ENCODE assay signal across 6 worm cellular contexts in the genomic region with DNA sequence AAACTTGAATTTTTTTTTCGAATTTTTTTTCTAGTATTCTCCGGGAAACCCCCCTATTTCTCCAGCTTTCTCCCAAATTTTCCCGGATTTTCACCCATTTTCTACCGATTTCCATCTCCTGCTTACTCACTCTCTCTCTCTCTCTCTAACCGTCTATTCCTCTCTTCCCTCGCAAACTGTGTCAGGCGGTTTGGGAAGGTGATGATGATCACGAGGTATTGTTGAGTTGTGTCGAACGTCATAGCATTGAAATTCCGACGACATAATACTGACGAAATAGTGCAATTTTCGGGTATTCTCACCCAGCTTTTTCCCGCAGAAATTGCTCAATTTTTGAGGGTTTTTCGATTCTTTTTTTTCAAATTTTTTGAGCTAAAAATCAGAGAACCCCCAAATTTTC.
TF ChIP-seq lines count a peak whose summit lies in the region.

No protein-coding gene starts in this region.

TF ChIP-seq in whole organism, L1 larva, 84 proteins besides CTCF, POLR2A, EP300 and RAD21 (continues in another document):
- no peak for TF ChIP-seq elt-2 (tag; optimal IDR thresholded peaks at IDR 0.05; lab: Kevin White, UChicago)
- TF ChIP-seq mdl-1 (tag; optimal IDR thresholded peaks at IDR 0.05; lab: Kevin White, UChicago) = peak in 1 of 2 experiments; percentile 86
- peak; percentile 26 for TF ChIP-seq xbp-1 (tag; optimal IDR thresholded peaks at IDR 0.05; lab: Kevin White, UChicago)
- TF ChIP-seq nhr-71 (tag; optimal IDR thresholded peaks at IDR 0.05; lab: Kevin White, UChicago) = peak; percentile 81
- no peak for TF ChIP-seq hlh-17 (GFP tag; optimal IDR thresholded peaks at IDR 0.05; lab: Kevin White, UChicago; ENCODE audit: borderline replicate concordance)
- TF ChIP-seq pag-3 (tag; optimal IDR thresholded peaks at IDR 0.05; lab: Kevin White, UChicago; ENCODE audit: borderline replicate concordance, insufficient read depth) = no peak
- peak; percentile 74 for TF ChIP-seq unc-130 (tag; optimal IDR thresholded peaks at IDR 0.05; lab: Kevin White, UChicago)
- TF ChIP-seq dsc-1 (tag; optimal IDR thresholded peaks at IDR 0.05; lab: Kevin White, UChicago) = no peak
- no peak for TF ChIP-seq pqm-1 (tag; optimal IDR thresholded peaks at IDR 0.05; lab: Kevin White, UChicago)
- TF ChIP-seq lin-15B (tag; optimal IDR thresholded peaks at IDR 0.05; lab: Kevin White, UChicago) = no peak
- no peak for TF ChIP-seq aha-1 (tag; optimal IDR thresholded peaks at IDR 0.05; lab: Kevin White, UChicago)
- TF ChIP-seq C04F5.9 (tag; optimal IDR thresholded peaks at IDR 0.05; lab: Kevin White, UChicago) = peak; percentile 16
- no peak for TF ChIP-seq aly-2 (tag; optimal IDR thresholded peaks at IDR 0.05; lab: Kevin White, UChicago)
- peak; percentile 9 for TF ChIP-seq ztf-4 (tag; optimal IDR thresholded peaks at IDR 0.05; lab: Kevin White, UChicago)

TF ChIP-seq in whole organism, L2 larva, 48 proteins besides CTCF, POLR2A, EP300 and RAD21 (continues in another document):
- TF ChIP-seq unc-62 (GFP tag; optimal IDR thresholded peaks at IDR 0.05; lab: Kevin White, UChicago) (no peak), skn-1 (tag; optimal IDR thresholded peaks at IDR 0.05; lab: Kevin White, UChicago) (no peak), lin-39 (tag; optimal IDR thresholded peaks at IDR 0.05; lab: Kevin White, UChicago) (no peak), peb-1 (tag; optimal IDR thresholded peaks at IDR 0.05; lab: Kevin White, UChicago) (no peak), unc-55 (GFP tag; optimal IDR thresholded peaks at IDR 0.05; lab: Kevin White, UChicago) (no peak), F13H6.1 (tag; optimal IDR thresholded peaks at IDR 0.05; lab: Kevin White, UChicago) (no peak), lsy-2 (tag; optimal IDR thresholded peaks at IDR 0.05; lab: Kevin White, UChicago) (peak in 1 of 2 experiments; percentile 40), ceh-16 (tag; optimal IDR thresholded peaks at IDR 0.05; lab: Kevin White, UChicago) (no peak), nhr-129 (tag; optimal IDR thresholded peaks at IDR 0.05; lab: Kevin White, UChicago) (peak; percentile 87), gmeb-1 (tag; optimal IDR thresholded peaks at IDR 0.05; lab: Kevin White, UChicago) (peak; percentile 70), lin-13 (GFP tag; optimal IDR thresholded peaks at IDR 0.05; lab: Kevin White, UChicago) (no peak), sma-9 (GFP tag; optimal IDR thresholded peaks at IDR 0.05; lab: Kevin White, UChicago) (peak; percentile 85), sma-9 (tag; optimal IDR thresholded peaks at IDR 0.05; lab: Kevin White, UChicago) (no peak), ztf-1 (GFP tag; conservative IDR thresholded peaks at IDR 0.05; lab: Robert Waterston, UW) (no peak), C34F6.9 (tag; optimal IDR thresholded peaks at IDR 0.05; lab: Kevin White, UChicago) (peak; percentile 58)

TF ChIP-seq in whole organism, L3 larva, 47 proteins besides CTCF, POLR2A, EP300 and RAD21 (continues in another document):
- no peak for TF ChIP-seq elt-3 (tag; optimal IDR thresholded peaks at IDR 0.05; lab: Kevin White, UChicago)
- TF ChIP-seq nhr-28 (tag; optimal IDR thresholded peaks at IDR 0.05; lab: Kevin White, UChicago) = no peak
- TF ChIP-seq nhr-43 (tag; optimal IDR thresholded peaks at IDR 0.05; lab: Kevin White, UChicago; ENCODE audit: poor library complexity, severe bottlenecking) = no peak
- TF ChIP-seq R02D3.7 (tag; optimal IDR thresholded peaks at IDR 0.05; lab: Kevin White, UChicago) = no peak
- TF ChIP-seq ztf-11 (tag; optimal IDR thresholded peaks at IDR 0.05; lab: Kevin White, UChicago) = no peak
- peak; percentile 61 for TF ChIP-seq skn-1 (tag; optimal IDR thresholded peaks at IDR 0.05; lab: Kevin White, UChicago)
- peak; percentile 49 for TF ChIP-seq egl-5 (tag; optimal IDR thresholded peaks at IDR 0.05; lab: Kevin White, UChicago)
- peak; percentile 37 for TF ChIP-seq elt-2 (tag; optimal IDR thresholded peaks at IDR 0.05; lab: Kevin White, UChicago)
- TF ChIP-seq fos-1 (tag; optimal IDR thresholded peaks at IDR 0.05; lab: Kevin White, UChicago) = no peak
- TF ChIP-seq snpc-4 (tag; optimal IDR thresholded peaks at IDR 0.05; lab: Kevin White, UChicago) = no peak
- no peak for TF ChIP-seq mml-1 (tag; optimal IDR thresholded peaks at IDR 0.05; lab: Kevin White, UChicago)
- TF ChIP-seq eor-1 (tag; optimal IDR thresholded peaks at IDR 0.05; lab: Kevin White, UChicago) = no peak
- no peak for TF ChIP-seq fkh-10 (GFP tag; optimal IDR thresholded peaks at IDR 0.05; lab: Kevin White, UChicago)
- peak; percentile 21 for TF ChIP-seq nhr-25 (tag; optimal IDR thresholded peaks at IDR 0.05; lab: Kevin White, UChicago)
- no peak for TF ChIP-seq ceh-9 (tag; optimal IDR thresholded peaks at IDR 0.05; lab: Kevin White, UChicago)
- no peak for TF ChIP-seq nhr-12 (tag; optimal IDR thresholded peaks at IDR 0.05; lab: Kevin White, UChicago)

TF ChIP-seq in whole organism, L4 larva, 104 proteins besides CTCF, POLR2A, EP300 and RAD21 (continues in another document):
- TF ChIP-seq nhr-25 (tag; optimal IDR thresholded peaks at IDR 0.05; lab: Kevin White, UChicago; ENCODE audit: borderline replicate concordance, insufficient read depth) (no peak), dve-1 (tag; optimal IDR thresholded peaks at IDR 0.05; lab: Kevin White, UChicago; ENCODE audit: insufficient read depth) (peak; percentile 71), duxl-1 (tag; optimal IDR thresholded peaks at IDR 0.05; lab: Kevin White, UChicago; ENCODE audit: poor library complexity) (peak; percentile 23), pqm-1 (tag; optimal IDR thresholded peaks at IDR 0.05; lab: Kevin White, UChicago) (no peak), dpl-1 (GFP tag; optimal IDR thresholded peaks at IDR 0.05; lab: Kevin White, UChicago) (peak; percentile 12), T26A8.4 (GFP tag; IDR thresholded peaks at IDR 0.05; lab: Robert Waterston, UW) (0 out of 2 replicates have a peak, but pooled peaks have one; percentile 17), mep-1 (tag; optimal IDR thresholded peaks at IDR 0.05; lab: Kevin White, UChicago) (peak; percentile 39), nhr-11 (tag; optimal IDR thresholded peaks at IDR 0.05; lab: Kevin White, UChicago) (peak; percentile 30), nhr-102 (tag; optimal IDR thresholded peaks at IDR 0.05; lab: Kevin White, UChicago) (no peak), ztf-11 (tag; optimal IDR thresholded peaks at IDR 0.05; lab: Kevin White, UChicago) (no peak), daf-16 (GFP tag; optimal IDR thresholded peaks at IDR 0.05; lab: Kevin White, UChicago) (no peak), daf-16 (tag; optimal IDR thresholded peaks at IDR 0.05; lab: Kevin White, UChicago) (peak; percentile 30), mxl-3 (GFP tag; optimal IDR thresholded peaks at IDR 0.05; lab: Kevin White, UChicago) (peak; percentile 26), daf-12 (tag; optimal IDR thresholded peaks at IDR 0.05; lab: Kevin White, UChicago) (no peak), lin-13 (GFP tag; optimal IDR thresholded peaks at IDR 0.05; lab: Kevin White, UChicago) (no peak)

TF ChIP-seq in whole organism, late embryonic, 69 proteins besides CTCF, POLR2A, EP300 and RAD21:
- peak; percentile 69 for TF ChIP-seq hlh-30 (tag; optimal IDR thresholded peaks at IDR 0.05; lab: Kevin White, UChicago; ENCODE audit: insufficient read depth)
- TF ChIP-seq eyg-1 (tag; optimal IDR thresholded peaks at IDR 0.05; lab: Kevin White, UChicago) = no peak

TF ChIP-seq in whole organism, young adult, 124 proteins besides CTCF, POLR2A, EP300 and RAD21:
- 0 out of 2 replicates have a peak, but pooled peaks have one; percentile 11 for TF ChIP-seq lir-1 (GFP tag; conservative IDR thresholded peaks at IDR 0.05; lab: Robert Waterston, UW)
- TF ChIP-seq ztf-22 (GFP tag; optimal IDR thresholded peaks at IDR 0.05; lab: Kevin White, UChicago) = no peak
- no peak for TF ChIP-seq rcor-1 (GFP tag; IDR thresholded peaks at IDR 0.05; lab: Robert Waterston, UW)
- TF ChIP-seq ceh-91 (GFP tag; IDR thresholded peaks at IDR 0.05; lab: Robert Waterston, UW) = no peak
- TF ChIP-seq ceh-58 (GFP tag; IDR thresholded peaks at IDR 0.05; lab: Robert Waterston, UW) = no peak
- TF ChIP-seq ets-4 (GFP tag; optimal IDR thresholded peaks at IDR 0.05; lab: Kevin White, UChicago) = no peak
- TF ChIP-seq K11D2.4 (GFP tag; IDR thresholded peaks at IDR 0.05; lab: Robert Waterston, UW) = peak; percentile 76; the same call in 1 of the 2 replicates
- peak; percentile 25 for TF ChIP-seq K12H6.12 (tag; optimal IDR thresholded peaks at IDR 0.05; lab: Kevin White, UChicago)
- TF ChIP-seq lag-1 (GFP tag; IDR thresholded peaks at IDR 0.05; lab: Robert Waterston, UW) = no peak
- peak; percentile 75 for TF ChIP-seq cebp-1 (GFP tag; IDR thresholded peaks at IDR 0.05; lab: Robert Waterston, UW)
- TF ChIP-seq cebp-1 (tag; optimal IDR thresholded peaks at IDR 0.05; lab: Kevin White, UChicago) = peak; percentile 80
- no peak for TF ChIP-seq mes-4 (tag; optimal IDR thresholded peaks at IDR 0.05; lab: Kevin White, UChicago)
- TF ChIP-seq ceh-27 (GFP tag; optimal IDR thresholded peaks at IDR 0.05; lab: Kevin White, UChicago) = no peak
- TF ChIP-seq pbrm-1 (GFP tag; IDR thresholded peaks at IDR 0.05; lab: Robert Waterston, UW) = no peak
- TF ChIP-seq snpc-1.1 (tag; optimal IDR thresholded peaks at IDR 0.05; lab: Kevin White, UChicago; ENCODE audit: insufficient read depth) = no peak
- TF ChIP-seq B0261.1 (tag; optimal IDR thresholded peaks at IDR 0.05; lab: Kevin White, UChicago) = no peak
- peak; percentile 43; the same call in 1 of the 2 replicates for TF ChIP-seq hmg-1.2 (GFP tag; IDR thresholded peaks at IDR 0.05; lab: Robert Waterston, UW)
- TF ChIP-seq attf-5 (GFP tag; optimal IDR thresholded peaks at IDR 0.05; lab: Kevin White, UChicago) = peak; percentile 44
- no peak for TF ChIP-seq hmg-20 (GFP tag; IDR thresholded peaks at IDR 0.05; lab: Robert Waterston, UW)
- TF ChIP-seq mxl-1 (tag; optimal IDR thresholded peaks at IDR 0.05; lab: Kevin White, UChicago) = no peak
- TF ChIP-seq ama-1 (optimal IDR thresholded peaks at IDR 0.05; lab: Kevin White, UChicago) = peak; percentile 39
- TF ChIP-seq ama-1 (GFP tag; optimal IDR thresholded peaks at IDR 0.05; lab: Kevin White, UChicago) = no peak
- no peak for TF ChIP-seq F33H1.4 (GFP tag; IDR thresholded peaks at IDR 0.05; lab: Robert Waterston, UW)
- TF ChIP-seq F22D6.2 (tag; optimal IDR thresholded peaks at IDR 0.05; lab: Kevin White, UChicago) = no peak
- no peak for TF ChIP-seq xnd-1 (tag; optimal IDR thresholded peaks at IDR 0.05; lab: Kevin White, UChicago)
- TF ChIP-seq lsl-1 (GFP tag; optimal IDR thresholded peaks at IDR 0.05; lab: Kevin White, UChicago) = no peak
- no peak for TF ChIP-seq lin-35 (GFP tag; optimal IDR thresholded peaks at IDR 0.05; lab: Kevin White, UChicago)
- no peak for TF ChIP-seq ztf-3 (GFP tag; optimal IDR thresholded peaks at IDR 0.05; lab: Kevin White, UChicago)
- TF ChIP-seq aptf-2 (GFP tag; conservative IDR thresholded peaks at IDR 0.05; lab: Robert Waterston, UW) = no peak
